Fruit fly (Drosophila melanogaster) whole organism, embryonic: ENCODE data around the gene Ubc6.

Source experiments
- CG10543 ChIP-seq: fragments of 200-800 bp; sonication (Bioruptor generic); optimal IDR thresholded peaks from 3 replicates; lab custom pipeline; 2017; ENCODE audit warnings: missing biosample characterization, mild to moderate bottlenecking, missing genetic modification characterization, moderate library complexity
- CG11085 ChIP-seq: fragments of 200-800 bp; sonication (Bioruptor generic); IDR thresholded peaks from 2 replicates; pipeline ENCODE4 v1.3.6; 2022; ENCODE audit warnings: missing biosample characterization, missing genetic modification characterization
- CG11247 ChIP-seq: fragments of 200-800 bp; sonication (Bioruptor generic); IDR thresholded peaks from 2 replicates; pipeline ENCODE4 v1.3.6; 2022; ENCODE audit warnings: missing biosample characterization, missing genetic modification characterization
- CG11695 ChIP-seq: fragments of 200-800 bp; sonication (Bioruptor generic); IDR thresholded peaks from 3 replicates; pipeline ENCODE4 v1.3.6; 2022; ENCODE audit warnings: missing biosample characterization, missing genetic modification characterization
- CG12071 ChIP-seq: fragments of 200-800 bp; sonication (Bioruptor generic); optimal IDR thresholded peaks from 3 replicates; lab custom pipeline; 2018; ENCODE audit warnings: missing biosample characterization, mild to moderate bottlenecking, missing genetic modification characterization
- CG12219 ChIP-seq: fragments of 200-800 bp; sonication (Bioruptor generic); optimal IDR thresholded peaks from 3 replicates; lab custom pipeline; 2018; ENCODE audit warnings: missing biosample characterization, mild to moderate bottlenecking, missing genetic modification characterization
- CG13123 ChIP-seq: fragments of 200-800 bp; sonication (Bioruptor generic); optimal IDR thresholded peaks from 2 replicates; lab custom pipeline; 2016; ENCODE audit warnings: missing biosample characterization, missing genetic modification characterization
- CG13296 ChIP-seq: fragments of 200-800 bp; sonication (Bioruptor generic); optimal IDR thresholded peaks from 3 replicates; lab custom pipeline; 2018; ENCODE audit warnings: missing biosample characterization, mild to moderate bottlenecking, missing genetic modification characterization
- CG17359 ChIP-seq: fragments of 200-800 bp; sonication (Bioruptor generic); optimal IDR thresholded peaks from 3 replicates; lab custom pipeline; 2018; ENCODE audit warnings: missing biosample characterization, mild to moderate bottlenecking, missing genetic modification characterization, moderate library complexity
- CG18262 ChIP-seq: fragments of 200-800 bp; optimal IDR thresholded peaks from 3 replicates; lab custom pipeline; 2019; ENCODE audit warnings: missing biosample characterization, mild to moderate bottlenecking, missing genetic modification characterization, moderate library complexity
- CG18476 ChIP-seq: fragments of 200-800 bp; sonication (Bioruptor generic); optimal IDR thresholded peaks from 2 replicates; lab custom pipeline; 2016; ENCODE audit warnings: missing biosample characterization, mild to moderate bottlenecking, missing genetic modification characterization
- CG2202 ChIP-seq: fragments of 200-800 bp; sonication (Bioruptor generic); optimal IDR thresholded peaks from 2 replicates; lab custom pipeline; 2018; ENCODE audit warnings: missing biosample characterization, mild to moderate bottlenecking, missing genetic modification characterization
- CG2678 ChIP-seq: fragments of 200-800 bp; sonication (Bioruptor generic); optimal IDR thresholded peaks from 3 replicates; lab custom pipeline; 2019; ENCODE audit warnings: missing biosample characterization, mild to moderate bottlenecking, missing genetic modification characterization, moderate library complexity
- CG2712 ChIP-seq: fragments of 200-800 bp; optimal IDR thresholded peaks from 3 replicates; lab custom pipeline; 2019; ENCODE audit warnings: missing biosample characterization, mild to moderate bottlenecking, missing genetic modification characterization, moderate library complexity
- CG4854 ChIP-seq: fragments of 200-800 bp; sonication (Bioruptor generic); optimal IDR thresholded peaks from 2 replicates; lab custom pipeline; 2016; ENCODE audit warnings: missing biosample characterization, missing genetic modification characterization, inconsistent platforms
- CG6175 ChIP-seq: fragments of 200-800 bp; sonication (Bioruptor generic); IDR thresholded peaks from 3 replicates; pipeline ENCODE4 v1.3.6; 2022; ENCODE audit warnings: missing biosample characterization, missing genetic modification characterization
- CG6654 ChIP-seq: fragments of 200-800 bp; sonication (Bioruptor generic); optimal IDR thresholded peaks from 2 replicates; lab custom pipeline; 2017; ENCODE audit warnings: missing biosample characterization, mild to moderate bottlenecking, missing genetic modification characterization
- CG7372 ChIP-seq: fragments of 200-800 bp; sonication (Bioruptor generic); IDR thresholded peaks from 2 replicates; pipeline ENCODE4 v1.3.6; 2022; ENCODE audit warnings: missing biosample characterization, missing genetic modification characterization
- CG7839 ChIP-seq: fragments of 200-800 bp; sonication (Bioruptor generic); optimal IDR thresholded peaks from 3 replicates; lab custom pipeline; 2018; ENCODE audit warnings: missing biosample characterization, mild to moderate bottlenecking, missing genetic modification characterization, moderate library complexity
- CG9215 ChIP-seq: fragments of 200-800 bp; sonication (Bioruptor generic); IDR thresholded peaks from 2 replicates; pipeline ENCODE4 v1.3.6; 2022; ENCODE audit warnings: missing biosample characterization, missing genetic modification characterization
- CTCF ChIP-seq: fragments of 200-800 bp; sonication (Bioruptor generic); optimal IDR thresholded peaks from 2 replicates; lab custom pipeline; 2017; ENCODE audit warnings: missing biosample characterization, mild to moderate bottlenecking, missing genetic modification characterization, moderate library complexity
- D ChIP-seq, 2 experiments: fragments of 200-800 bp in 1 of 2; fragments of >200 bp in 1 of 2; sonication (Bioruptor generic) in 1 of 2; optimal IDR thresholded peaks; 2 replicates in 1 of 2; 3 replicates in 1 of 2; lab custom pipeline; 2017; ENCODE audit warnings: mild to moderate bottlenecking in 1 of 2, missing biosample characterization in 1 of 2, missing genetic modification characterization in 1 of 2, missing genetic modification reagents in 1 of 2
- Dad ChIP-seq: fragments of 200-800 bp; sonication (Bioruptor generic); optimal IDR thresholded peaks from 3 replicates; lab custom pipeline; 2016; ENCODE audit warnings: missing biosample characterization, missing genetic modification characterization
- Dip3 ChIP-seq: fragments of 200-800 bp; sonication (Bioruptor generic); optimal IDR thresholded peaks from 3 replicates; lab custom pipeline; 2016; ENCODE audit warnings: missing biosample characterization, missing genetic modification characterization
- Eip74EF ChIP-seq, 2 experiments: fragments of 200-800 bp in 1 of 2; fragments of >200 bp in 1 of 2; sonication (Bioruptor generic) in 1 of 2; optimal IDR thresholded peaks; 2 replicates each; lab custom pipeline; 2017 to 2019; ENCODE audit warnings: missing biosample characterization in 2 of 2, missing genetic modification characterization in 2 of 2, mild to moderate bottlenecking in 1 of 2, moderate library complexity in 1 of 2
- GATAe ChIP-seq: fragments of 200-800 bp; sonication (Bioruptor generic); conservative IDR thresholded peaks from 2 replicates; pipeline ENCODE4 v1.3.6; 2022; ENCODE audit warnings: missing biosample characterization, missing genetic modification characterization
- Hmr ChIP-seq: fragments of 200-800 bp; sonication (Bioruptor generic); optimal IDR thresholded peaks from 3 replicates; lab custom pipeline; 2017; ENCODE audit warnings: mild to moderate bottlenecking, missing biosample characterization, missing genetic modification reagents, missing genetic modification characterization
- Hr78 ChIP-seq, 2 experiments: fragments of 200-800 bp in 1 of 2; fragments of >200 bp in 1 of 2; sonication (Bioruptor generic) in 1 of 2; optimal IDR thresholded peaks; 2 replicates each; lab custom pipeline; 2017 to 2019; ENCODE audit warnings: missing biosample characterization in 2 of 2, missing genetic modification characterization in 2 of 2, mild to moderate bottlenecking in 1 of 2, moderate library complexity in 1 of 2
- Lpt ChIP-seq: fragments of >200 bp; optimal IDR thresholded peaks from 2 replicates; lab custom pipeline; 2018; ENCODE audit warnings: missing biosample characterization, missing genetic modification characterization
- MTF-1 ChIP-seq: fragments of 200-800 bp; sonication (Bioruptor generic); optimal IDR thresholded peaks from 2 replicates; lab custom pipeline; 2018; ENCODE audit warnings: missing biosample characterization, mild to moderate bottlenecking, missing genetic modification characterization, borderline replicate concordance
- Max ChIP-seq: fragments of 200-800 bp; sonication (Bioruptor generic); optimal IDR thresholded peaks from 2 replicates; lab custom pipeline; 2016; ENCODE audit warnings: missing biosample characterization, mild to moderate bottlenecking, missing genetic modification characterization
- NK7.1 ChIP-seq: fragments of 200-800 bp; sonication (Bioruptor generic); optimal IDR thresholded peaks from 3 replicates; lab custom pipeline; 2016; ENCODE audit warnings: missing biosample characterization, missing genetic modification characterization
- Rfx ChIP-seq: fragments of 200-800 bp; sonication (Bioruptor generic); IDR thresholded peaks from 2 replicates; pipeline ENCODE4 v1.3.6; 2022; ENCODE audit warnings: missing biosample characterization, missing genetic modification characterization
- ac ChIP-seq: fragments of 200-800 bp; sonication (Bioruptor generic); optimal IDR thresholded peaks from 3 replicates; lab custom pipeline; 2017; ENCODE audit warnings: missing biosample characterization, mild to moderate bottlenecking, missing genetic modification characterization
- al ChIP-seq: fragments of 200-800 bp; sonication (Bioruptor generic); IDR thresholded peaks from 2 replicates; pipeline ENCODE4 v1.3.6; 2022; ENCODE audit warnings: missing biosample characterization, missing genetic modification characterization
- ase ChIP-seq: fragments of 200-800 bp; sonication (Bioruptor generic); IDR thresholded peaks from 3 replicates; pipeline ENCODE4 v1.3.6; 2022; ENCODE audit warnings: missing biosample characterization, missing genetic modification characterization
- bab2 ChIP-seq: fragments of 200-800 bp; sonication (Bioruptor generic); optimal IDR thresholded peaks from 2 replicates; lab custom pipeline; 2016; ENCODE audit warnings: missing biosample characterization, missing genetic modification characterization
- disco-r ChIP-seq: fragments of 200-800 bp; sonication (Bioruptor generic); optimal IDR thresholded peaks from 2 replicates; lab custom pipeline; 2016; ENCODE audit warnings: missing biosample characterization, missing genetic modification characterization
- gfzf ChIP-seq: fragments of 200-800 bp; sonication (Bioruptor generic); optimal IDR thresholded peaks from 2 replicates; lab custom pipeline; 2016; ENCODE audit warnings: missing biosample characterization, mild to moderate bottlenecking, missing genetic modification characterization, moderate library complexity
- grau ChIP-seq: fragments of 200-800 bp; optimal IDR thresholded peaks from 3 replicates; lab custom pipeline; 2019; ENCODE audit warnings: missing biosample characterization, mild to moderate bottlenecking, missing genetic modification characterization, moderate library complexity
- inv ChIP-seq: fragments of 200-800 bp; sonication (Bioruptor generic); IDR thresholded peaks from 2 replicates; pipeline ENCODE4 v1.3.6; 2022; ENCODE audit warnings: missing biosample characterization, missing genetic modification characterization; ENCODE audit not compliant: partially characterized antibody
- lab ChIP-seq: fragments of 200-800 bp; sonication (Bioruptor generic); optimal IDR thresholded peaks from 3 replicates; lab custom pipeline; 2017; ENCODE audit warnings: missing biosample characterization, missing genetic modification characterization, mild to moderate bottlenecking, moderate library complexity, missing genetic modification reagents
- lmd ChIP-seq: fragments of 200-800 bp; sonication (Bioruptor generic); IDR thresholded peaks from 2 replicates; pipeline ENCODE4 v1.3.6; 2022; ENCODE audit warnings: missing biosample characterization, missing genetic modification characterization
- nerfin-1 ChIP-seq: fragments of 200-800 bp; sonication (Bioruptor generic); optimal IDR thresholded peaks from 3 replicates; lab custom pipeline; 2019; ENCODE audit warnings: missing biosample characterization, mild to moderate bottlenecking, missing genetic modification characterization, moderate library complexity
- pfk ChIP-seq: fragments of 200-800 bp; sonication (Bioruptor generic); optimal IDR thresholded peaks from 2 replicates; lab custom pipeline; 2018; ENCODE audit warnings: missing biosample characterization, mild to moderate bottlenecking, missing genetic modification characterization, moderate library complexity
- prd ChIP-seq, 3 experiments: fragments of >200 bp in 2 of 3; fragments of 200-800 bp in 1 of 3; sonication (Bioruptor generic) in 1 of 3; optimal IDR thresholded peaks in 2 of 3; IDR thresholded peaks in 1 of 3; 2 replicates in 2 of 3; 3 replicates in 1 of 3; pipeline versions ENCODE4 v1.3.6 to Lab custom; 2017 to 2022; ENCODE audit warnings: missing biosample characterization in 1 of 3, missing genetic modification characterization in 1 of 3
- rib ChIP-seq: fragments of 200-800 bp; sonication (Bioruptor generic); IDR thresholded peaks from 2 replicates; pipeline ENCODE4 v1.3.6; 2022; ENCODE audit warnings: missing biosample characterization, missing genetic modification characterization
- row ChIP-seq: fragments of 200-800 bp; sonication (Bioruptor generic); IDR thresholded peaks from 3 replicates; pipeline ENCODE4 v1.3.6; 2022; ENCODE audit warnings: missing biosample characterization, missing genetic modification characterization

Ubc6 gene

DNA sequence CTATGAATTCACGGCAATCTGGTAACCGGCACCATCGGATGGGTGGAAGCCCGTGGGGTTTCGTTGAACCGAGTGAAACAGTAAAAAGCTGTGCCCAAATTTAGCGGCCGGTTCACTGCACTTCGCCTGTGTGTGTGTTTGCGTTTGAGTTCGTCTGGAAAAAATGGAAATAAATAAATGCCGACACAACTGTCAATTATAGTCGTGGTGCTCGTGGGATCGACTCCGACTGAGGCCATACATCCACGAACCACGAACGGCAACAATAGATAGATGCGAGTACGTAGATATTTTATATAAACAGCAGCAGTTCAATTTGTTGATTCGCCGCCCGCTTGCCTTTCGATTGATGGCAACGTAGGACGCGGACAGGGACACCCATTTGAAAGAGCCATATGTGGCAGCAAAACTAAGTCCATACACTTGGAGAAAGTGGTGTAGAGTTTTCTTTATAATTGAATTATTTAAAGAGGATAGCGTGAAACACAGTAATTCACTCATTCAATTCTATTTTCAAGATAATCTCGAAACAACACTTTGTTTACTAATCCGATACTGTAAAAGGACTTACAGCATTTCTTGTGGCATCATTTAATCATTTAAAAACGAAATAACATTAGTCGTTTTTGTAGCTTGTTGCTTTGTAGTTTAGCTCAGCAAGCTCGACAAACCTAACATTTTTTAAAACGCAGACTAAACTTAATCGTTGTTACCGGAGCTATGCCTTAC is 43.2 kb upstream of the Ubc6 start (continued):
- TF ChIP-seq CG11085 (GFP tag; lab: Robert Waterston, UW): no peak
- TF ChIP-seq CG13123 (GFP tag; lab: Kevin White, UChicago): no peak
- peak; percentile 17 for TF ChIP-seq Hmr (GFP tag; lab: Kevin White, UChicago)
- TF ChIP-seq Dad (GFP tag; lab: Kevin White, UChicago): peak; percentile 9
- TF ChIP-seq CG17359 (tag; lab: Kevin White, UChicago): peak; percentile 39
- no peak for TF ChIP-seq Max (GFP tag; lab: Kevin White, UChicago)
- no peak for TF ChIP-seq Lpt (GFP tag; lab: Kevin White, UChicago)
- peak; percentile 60 for TF ChIP-seq CG18262 (tag; lab: Kevin White, UChicago)
- TF ChIP-seq gfzf: no peak
- TF ChIP-seq MTF-1 (GFP tag; lab: Kevin White, UChicago): no peak
- TF ChIP-seq disco-r: no peak
- TF ChIP-seq lmd (GFP tag; lab: Robert Waterston, UW): no peak
- TF ChIP-seq ase (GFP tag; lab: Robert Waterston, UW): no peak
- TF ChIP-seq nerfin-1: peak; percentile 82
- TF ChIP-seq Dip3 (GFP tag; lab: Kevin White, UChicago): no peak
- TF ChIP-seq Eip74EF (GFP tag; optimal IDR thresholded peaks at IDR 0.05; lab: Kevin White, UChicago): no peak
- peak; percentile 12 for TF ChIP-seq CG13296 (GFP tag; lab: Kevin White, UChicago)
- TF ChIP-seq ac (GFP tag; lab: Kevin White, UChicago): peak; percentile 14
- no peak for TF ChIP-seq CG6175 (GFP tag; lab: Robert Waterston, UW)
- TF ChIP-seq CG4854 (GFP tag; lab: Kevin White, UChicago): no peak
- peak; percentile 11 for TF ChIP-seq CG7839
- TF ChIP-seq CTCF (GFP tag; lab: Kevin White, UChicago): no peak
- peak; percentile 17 for TF ChIP-seq CG12219 (GFP tag; lab: Kevin White, UChicago)
- TF ChIP-seq CG18476 (GFP tag; lab: Kevin White, UChicago): peak; percentile 6
- 0 out of 3 replicates have a peak, but pooled peaks have one; percentile 9 for TF ChIP-seq row (GFP tag; lab: Robert Waterston, UW)
- TF ChIP-seq CG2202: no peak
- TF ChIP-seq inv (GFP tag; lab: Robert Waterston, UW): no peak
- peak; percentile 12 for TF ChIP-seq lab (GFP tag; lab: Kevin White, UChicago)
- TF ChIP-seq CG2678 (tag; lab: Kevin White, UChicago): peak; percentile 21
- no peak for TF ChIP-seq CG7372 (GFP tag; lab: Robert Waterston, UW)
- peak in 1 of 2 experiments; percentile 47 for TF ChIP-seq Hr78 (GFP tag; optimal IDR thresholded peaks at IDR 0.05; lab: Kevin White, UChicago)
- no peak for TF ChIP-seq CG11247 (GFP tag; lab: Robert Waterston, UW)
- TF ChIP-seq D (optimal IDR thresholded peaks at IDR 0.05; lab: Kevin White, UChicago): no peak
- TF ChIP-seq D (GFP tag; optimal IDR thresholded peaks at IDR 0.05; lab: Kevin White, UChicago): peak; percentile 40
- TF ChIP-seq rib: no peak
- TF ChIP-seq CG2712 (tag; lab: Kevin White, UChicago): peak; percentile 1
- peak; percentile 0 for TF ChIP-seq grau (tag; lab: Kevin White, UChicago)
- no peak for TF ChIP-seq prd (optimal IDR thresholded peaks at IDR 0.05; lab: Kevin White, UChicago)
- peak; percentile 15; the same call in 1 of the 3 replicates for TF ChIP-seq prd (GFP tag; IDR thresholded peaks at IDR 0.05; lab: Robert Waterston, UW)
- TF ChIP-seq Rfx (GFP tag; lab: Robert Waterston, UW): 0 out of 2 replicates have a peak, but pooled peaks have one; percentile 18
- TF ChIP-seq CG11695 (GFP tag; lab: Robert Waterston, UW): no peak
- no peak for TF ChIP-seq CG9215 (GFP tag; lab: Robert Waterston, UW)
- TF ChIP-seq pfk (GFP tag; lab: Kevin White, UChicago): no peak
- TF ChIP-seq CG12071 (GFP tag; lab: Kevin White, UChicago): peak; percentile 2
- TF ChIP-seq CG6654 (GFP tag; lab: Kevin White, UChicago): peak; percentile 22
- TF ChIP-seq CG10543 (GFP tag; lab: Kevin White, UChicago): peak; percentile 23
- no peak for TF ChIP-seq bab2
- TF ChIP-seq al (GFP tag; lab: Robert Waterston, UW): no peak
- no peak for TF ChIP-seq NK7.1
- TF ChIP-seq GATAe: no peak
